Worm (Caenorhabditis elegans): ENCODE results near the gene bpl-1.
A peak's percentile ranks its signal among the peaks of the same experiment; 100 is the strongest.

Gene bpl-1

DNA sequence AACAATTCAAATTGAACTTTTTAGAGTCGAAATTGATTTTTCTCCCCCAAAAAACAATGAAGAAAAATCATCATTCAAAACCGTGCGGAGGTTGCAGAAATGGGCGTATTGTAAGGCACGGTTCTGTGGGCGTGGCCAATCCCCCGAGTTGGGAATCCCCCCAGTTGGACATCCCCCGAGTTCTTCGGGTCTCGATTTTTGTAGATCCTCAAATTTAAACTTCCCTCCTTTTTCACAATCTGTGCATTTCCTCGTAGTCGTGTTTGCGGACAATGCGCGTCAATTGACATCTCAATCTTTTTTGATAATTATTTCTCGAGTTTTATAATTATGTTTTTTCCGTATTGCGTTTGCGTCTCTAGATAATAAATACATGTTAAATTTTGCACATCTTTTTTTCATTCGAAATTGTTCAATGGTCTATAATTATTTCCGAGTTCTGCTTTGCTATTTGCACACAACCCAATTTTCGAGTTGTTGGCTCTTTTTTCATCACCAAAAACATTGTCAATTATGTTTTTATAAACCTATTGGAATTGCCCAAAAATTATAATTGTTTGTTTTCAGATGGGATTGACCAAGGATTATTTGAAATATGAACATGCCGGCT is 4.1 kb upstream of the bpl-1 start, which contains the start of gene F13H8.2:
F13H8.2 (plus strand) TSS at position 560 of the 610 bp plus-strand sequence.
- TF ChIP-seq zip-4 (GFP tag; optimal IDR thresholded peaks at IDR 0.05) (peak; percentile 54), lin-35 (GFP tag; optimal IDR thresholded peaks at IDR 0.05) (peak; percentile 96 to 98), zag-1 (tag; optimal IDR thresholded peaks at IDR 0.05) (no peak), snu-23 (GFP tag; optimal IDR thresholded peaks at IDR 0.05) (peak; percentile 86), skn-1 (tag; optimal IDR thresholded peaks at IDR 0.05) (peak; percentile 44), ceh-63 (GFP tag; optimal IDR thresholded peaks at IDR 0.05) (no peak), nhr-90 (tag; optimal IDR thresholded peaks at IDR 0.05; ENCODE audit: poor library complexity) (peak; percentile 77), nhr-11 (tag; optimal IDR thresholded peaks at IDR 0.05) (no peak), nhr-76 (tag; optimal IDR thresholded peaks at IDR 0.05) (no peak), ama-1 (optimal IDR thresholded peaks at IDR 0.05) (peak; percentile 67), aha-1 (tag; optimal IDR thresholded peaks at IDR 0.05) (no peak), ztf-4 (tag; optimal IDR thresholded peaks at IDR 0.05) (peak; percentile 47), aly-2 (tag; optimal IDR thresholded peaks at IDR 0.05) (peak; percentile 63), swsn-7 (tag; optimal IDR thresholded peaks at IDR 0.05) (peak; percentile 82), isw-1 (GFP tag; IDR thresholded peaks at IDR 0.05) (peak; percentile 88), tlp-1 (tag; optimal IDR thresholded peaks at IDR 0.05) (no peak), unc-86 (tag; optimal IDR thresholded peaks at IDR 0.05) (peak; percentile 80), lsy-2 (tag; optimal IDR thresholded peaks at IDR 0.05) (peak; percentile 82 to 90), efl-1 (optimal IDR thresholded peaks at IDR 0.05) (peak; percentile 97 to 99), efl-1 (GFP tag; optimal IDR thresholded peaks at IDR 0.05 in 1 of 2) (peak; percentile 98 to 100), elt-3 (tag; optimal IDR thresholded peaks at IDR 0.05) (peak in 2 of 6 experiments; percentile 55), nhr-71 (tag; optimal IDR thresholded peaks at IDR 0.05) (peak; percentile 90), ztf-11 (tag; optimal IDR thresholded peaks at IDR 0.05) (peak in 1 of 2 experiments; percentile 59), jun-1 (tag; optimal IDR thresholded peaks at IDR 0.05) (peak; percentile 57), ceh-88 (GFP tag; IDR thresholded peaks at IDR 0.05) (peak; percentile 81), nhr-12 (tag; optimal IDR thresholded peaks at IDR 0.05) (no peak), ceh-82 (tag; optimal IDR thresholded peaks at IDR 0.05) (peak; percentile 74 to 78 (median 75)), mab-9 (GFP tag; IDR thresholded peaks at IDR 0.05) (peak; percentile 83), unc-30 (tag; optimal IDR thresholded peaks at IDR 0.05) (no peak), ceh-90 (tag; optimal IDR thresholded peaks at IDR 0.05) (no peak), dsc-1 (tag; optimal IDR thresholded peaks at IDR 0.05) (peak; percentile 82), ceh-8 (GFP tag; optimal IDR thresholded peaks at IDR 0.05) (peak; percentile 83), unc-62 (GFP tag; optimal IDR thresholded peaks at IDR 0.05) (no peak), hlh-4 (tag; optimal IDR thresholded peaks at IDR 0.05) (no peak), snpc-4 (tag; optimal IDR thresholded peaks at IDR 0.05) (peak; percentile 44), fos-1 (tag; optimal IDR thresholded peaks at IDR 0.05) (peak; percentile 51), fkh-4 (tag; optimal IDR thresholded peaks at IDR 0.05; ENCODE audit: borderline replicate concordance) (no peak), nhr-77 (tag; optimal IDR thresholded peaks at IDR 0.05) (peak; percentile 62), sptf-1 (tag; optimal IDR thresholded peaks at IDR 0.05) (no peak), fkh-8 (tag; optimal IDR thresholded peaks at IDR 0.05) (peak; percentile 68), xbp-1 (tag; optimal IDR thresholded peaks at IDR 0.05) (peak; percentile 75), dpl-1 (GFP tag; optimal IDR thresholded peaks at IDR 0.05) (peak; percentile 96 to 98 (median 97)), nhr-47 (tag; optimal IDR thresholded peaks at IDR 0.05) (peak; percentile 91), F16B12.6 (tag; optimal IDR thresholded peaks at IDR 0.05) (peak; percentile 98), blmp-1 (tag; optimal IDR thresholded peaks at IDR 0.05) (peak; percentile 70), hpl-2 (GFP tag; optimal IDR thresholded peaks at IDR 0.05) (no peak), nhr-19 (GFP tag; conservative IDR thresholded peaks at IDR 0.05) (peak; percentile 89), nhr-84 (tag; optimal IDR thresholded peaks at IDR 0.05) (no peak), alr-1 (tag; optimal IDR thresholded peaks at IDR 0.05; ENCODE audit: borderline replicate concordance) (no peak), pag-3 (tag; optimal IDR thresholded peaks at IDR 0.05; ENCODE audit: borderline replicate concordance, insufficient read depth) (no peak), mep-1 (tag; optimal IDR thresholded peaks at IDR 0.05) (peak; percentile 80), unc-130 (tag; optimal IDR thresholded peaks at IDR 0.05) (peak; percentile 90), ets-5 (GFP tag; IDR thresholded peaks at IDR 0.05) (no peak)

Measured in whole organism, L1 larva.